Fruit fly (Drosophila melanogaster): Measurements from ENCODE around the gene CG12003.

DNA sequence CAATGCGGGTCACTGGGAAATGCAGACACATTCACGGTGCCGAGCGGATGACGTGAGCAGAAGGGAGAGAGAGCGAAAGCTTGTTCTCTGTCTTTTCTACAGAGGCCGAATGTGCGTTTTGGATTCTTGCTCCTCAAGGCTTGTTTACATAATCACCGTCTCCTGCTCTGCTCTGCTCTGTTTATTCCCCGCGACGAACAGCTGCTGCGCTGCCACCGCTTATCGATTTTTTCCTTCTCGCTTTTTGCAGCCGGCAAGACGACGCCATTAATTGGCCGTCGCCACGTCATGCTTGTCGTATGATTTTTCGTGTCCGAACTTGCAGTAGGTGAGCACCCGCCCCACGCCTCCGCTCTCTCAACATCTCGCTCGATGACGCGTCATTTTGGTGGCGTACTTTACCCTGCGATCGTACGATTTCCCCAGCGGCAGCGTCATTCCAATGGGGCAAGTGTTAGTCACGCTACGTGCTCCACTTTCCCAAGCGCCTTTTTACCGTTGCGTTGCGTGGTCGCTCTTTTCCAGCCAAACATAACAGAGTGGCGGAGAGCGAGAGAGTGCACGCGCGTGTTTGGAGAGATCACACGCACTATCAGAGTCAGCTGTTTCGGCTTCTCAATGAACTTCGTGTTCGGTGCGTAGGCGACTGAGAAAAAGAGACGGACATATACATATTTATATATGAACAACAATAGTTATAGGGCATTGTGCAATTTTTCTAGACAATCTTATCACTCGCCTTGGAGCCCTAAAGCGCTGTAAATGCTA lies 18.7 kb upstream of the CG12003 start:
- no peak for TF ChIP-seq psq (optimal IDR thresholded peaks at IDR 0.05)
- no peak for TF ChIP-seq Myc (optimal IDR thresholded peaks at IDR 0.05)
- no peak for TF ChIP-seq h (optimal IDR thresholded peaks at IDR 0.05)
- no peak for TF ChIP-seq insv (optimal IDR thresholded peaks at IDR 0.05)
- no peak for TF ChIP-seq Sin3A (optimal IDR thresholded peaks at IDR 0.05)

Data from Kc167 (cell line).